Worm (Caenorhabditis elegans) whole organism, L4 larva: ENCODE results near the gene phg-1.
A peak's percentile ranks its signal among the peaks of the same experiment; 100 is the strongest.

Experiments used
- F37D6.2 ChIP-seq: sonication (generic microtip); optimal IDR thresholded peaks from 2 replicates; lab custom pipeline; 2016; ENCODE audit warnings: mild to moderate bottlenecking, missing genetic modification characterization, missing compliant biosample characterization
- T20F7.1 ChIP-seq: fragments of 200-800 bp; sonication (Bioruptor generic); optimal IDR thresholded peaks from 2 replicates; lab custom pipeline; 2018; ENCODE audit warnings: mild to moderate bottlenecking, missing genetic modification characterization, missing compliant biosample characterization
- Y48G9A.11 ChIP-seq: fragments of 200-800 bp; sonication (Bioruptor generic); IDR thresholded peaks from 2 replicates; pipeline ENCODE4 v1.3.6; 2022; ENCODE audit warnings: missing genetic modification reagents, missing genetic modification characterization, missing compliant biosample characterization
- aly-2 ChIP-seq: sonication (generic microtip); optimal IDR thresholded peaks from 2 replicates; lab custom pipeline; 2018; ENCODE audit warnings: missing biosample characterization, missing genetic modification characterization
- arid-1 ChIP-seq: fragments of 200-800 bp; sonication (Bioruptor generic); conservative IDR thresholded peaks from 2 replicates; pipeline ENCODE4 v1.3.6; 2022; ENCODE audit warnings: missing genetic modification reagents, missing genetic modification characterization, missing compliant biosample characterization
- ceh-20 ChIP-seq: fragments of 200-800 bp; sonication (Bioruptor generic); IDR thresholded peaks from 2 replicates; pipeline ENCODE4 v1.3.6; 2022; ENCODE audit warnings: missing genetic modification reagents, missing genetic modification characterization, missing compliant biosample characterization
- ceh-28 ChIP-seq: fragments of 150-350 bp; optimal IDR thresholded peaks from 2 replicates; lab custom pipeline; 2014; ENCODE audit warnings: missing biosample characterization, missing genetic modification reagents, missing genetic modification characterization
- ceh-32 ChIP-seq: sonication (generic microtip); optimal IDR thresholded peaks from 2 replicates; lab custom pipeline; 2016; ENCODE audit warnings: mild to moderate bottlenecking, missing genetic modification characterization, missing compliant biosample characterization; ENCODE audit not compliant: poor library complexity
- ceh-44 ChIP-seq: fragments of 200-800 bp; sonication (Bioruptor generic); IDR thresholded peaks from 2 replicates; pipeline ENCODE4 v1.3.6; 2022; ENCODE audit warnings: missing genetic modification reagents, missing genetic modification characterization, missing compliant biosample characterization
- ceh-62 ChIP-seq: sonication (generic microtip); optimal IDR thresholded peaks from 2 replicates; lab custom pipeline; 2017; ENCODE audit warnings: missing biosample characterization, missing genetic modification characterization
- daf-12 ChIP-seq: fragments of 150-350 bp; optimal IDR thresholded peaks from 2 replicates; lab custom pipeline; 2014; ENCODE audit warnings: missing biosample characterization, missing genetic modification reagents, missing genetic modification characterization
- daf-16 ChIP-seq, 3 experiments: sonication (generic microtip); optimal IDR thresholded peaks; 2 replicates each; lab custom pipeline; 2016 to 2017; ENCODE audit warnings: missing genetic modification characterization in 3 of 3, missing genetic modification reagents in 3 of 3, mild to moderate bottlenecking in 2 of 3, missing compliant biosample characterization in 2 of 3, missing biosample characterization in 1 of 3, moderate library complexity in 1 of 3
- daf-19 ChIP-seq: fragments of 200-800 bp; sonication (Bioruptor generic); conservative IDR thresholded peaks from 2 replicates; pipeline ENCODE4 v1.3.6; 2022; ENCODE audit warnings: missing genetic modification characterization, missing compliant biosample characterization
- dmd-6 ChIP-seq: fragments of 200-800 bp; sonication (Bioruptor generic); IDR thresholded peaks from 2 replicates; pipeline ENCODE4 v1.3.6; 2022; ENCODE audit warnings: missing genetic modification reagents, missing genetic modification characterization, missing compliant biosample characterization
- dmd-8 ChIP-seq: fragments of 200-800 bp; sonication (Bioruptor generic); IDR thresholded peaks from 2 replicates; pipeline ENCODE4 v1.3.6; 2022; ENCODE audit warnings: missing genetic modification characterization, missing compliant biosample characterization
- hlh-11 ChIP-seq: fragments of 200-800 bp; sonication (Bioruptor generic); optimal IDR thresholded peaks from 2 replicates; lab custom pipeline; 2018; ENCODE audit warnings: mild to moderate bottlenecking, missing genetic modification characterization, missing compliant biosample characterization
- hlh-30 ChIP-seq: sonication (generic microtip); optimal IDR thresholded peaks from 2 replicates; lab custom pipeline; 2017; ENCODE audit warnings: antibody characterized with exemption, mild to moderate bottlenecking, missing genetic modification characterization, missing compliant biosample characterization; ENCODE audit not compliant: insufficient read depth
- jun-1 ChIP-seq: fragments of 150-350 bp; optimal IDR thresholded peaks from 2 replicates; lab custom pipeline; 2014; ENCODE audit warnings: missing biosample characterization, missing genetic modification reagents, missing genetic modification characterization
- lim-7 ChIP-seq: fragments of 200-800 bp; sonication (Bioruptor generic); IDR thresholded peaks from 2 replicates; pipeline ENCODE4 v1.3.6; 2022; ENCODE audit warnings: missing genetic modification characterization, missing compliant biosample characterization
- lin-15B ChIP-seq: fragments of 150-350 bp; sonication (generic microtip); optimal IDR thresholded peaks from 3 replicates; lab custom pipeline; 2014; ENCODE audit warnings: missing biosample characterization, missing genetic modification characterization
- lin-29 ChIP-seq: fragments of 200-800 bp; sonication (Bioruptor generic); IDR thresholded peaks from 2 replicates; pipeline ENCODE4 v1.3.6; 2022; ENCODE audit warnings: missing genetic modification reagents, missing genetic modification characterization, missing compliant biosample characterization
- lin-38 ChIP-seq: fragments of 200-800 bp; sonication (Bioruptor generic); IDR thresholded peaks from 2 replicates; pipeline ENCODE4 v1.3.6; 2022; ENCODE audit warnings: missing genetic modification reagents, missing genetic modification characterization, missing compliant biosample characterization
- lsy-2 ChIP-seq, 2 experiments: fragments of 150-350 bp in 1 of 2; sonication (generic microtip) in 1 of 2; optimal IDR thresholded peaks; 2 replicates each; lab custom pipeline; 2014 to 2017; ENCODE audit warnings: missing biosample characterization in 2 of 2, missing genetic modification characterization in 2 of 2
- mdt-29 ChIP-seq: fragments of 200-800 bp; sonication (Bioruptor generic); IDR thresholded peaks from 2 replicates; pipeline ENCODE4 v1.3.6; 2022; ENCODE audit warnings: missing genetic modification reagents, missing genetic modification characterization, missing compliant biosample characterization
- nhr-10 ChIP-seq: fragments of 150-350 bp; optimal IDR thresholded peaks from 2 replicates; lab custom pipeline; 2014; ENCODE audit warnings: missing biosample characterization, missing genetic modification characterization
- nhr-111 ChIP-seq: fragments of 200-800 bp; sonication (Bioruptor generic); optimal IDR thresholded peaks from 2 replicates; lab custom pipeline; 2018; ENCODE audit warnings: mild to moderate bottlenecking, missing genetic modification characterization, missing compliant biosample characterization
- nhr-25 ChIP-seq: sonication (generic microtip); optimal IDR thresholded peaks from 2 replicates; lab custom pipeline; 2017; ENCODE audit warnings: missing genetic modification characterization, mild to moderate bottlenecking, missing compliant biosample characterization, antibody characterized with exemption, moderate library complexity, borderline replicate concordance; ENCODE audit not compliant: insufficient read depth
- nhr-28 ChIP-seq: fragments of 150-350 bp; optimal IDR thresholded peaks from 2 replicates; lab custom pipeline; 2014; ENCODE audit warnings: missing biosample characterization, missing genetic modification characterization
- nhr-41 ChIP-seq: fragments of 200-800 bp; sonication (Bioruptor generic); IDR thresholded peaks from 2 replicates; pipeline ENCODE4 v1.3.6; 2022; ENCODE audit warnings: missing genetic modification reagents, missing genetic modification characterization, missing compliant biosample characterization
- nhr-48 ChIP-seq: sonication (generic microtip); optimal IDR thresholded peaks from 2 replicates; lab custom pipeline; 2016; ENCODE audit warnings: mild to moderate bottlenecking, missing genetic modification characterization, missing compliant biosample characterization
- nhr-6 ChIP-seq: fragments of 150-350 bp; optimal IDR thresholded peaks from 2 replicates; lab custom pipeline; 2014; ENCODE audit warnings: missing biosample characterization, missing genetic modification characterization
- pqm-1 ChIP-seq: sonication (generic microtip); optimal IDR thresholded peaks from 2 replicates; lab custom pipeline; 2017; ENCODE audit warnings: missing biosample characterization, missing genetic modification characterization
- skn-1 ChIP-seq: fragments of 150-350 bp; optimal IDR thresholded peaks from 2 replicates; lab custom pipeline; 2014; ENCODE audit warnings: missing biosample characterization, missing genetic modification characterization
- snpc-1.2 ChIP-seq: fragments of 200-800 bp; sonication (Bioruptor generic); IDR thresholded peaks from 2 replicates; pipeline ENCODE4 v1.3.6; 2022; ENCODE audit warnings: missing genetic modification reagents, missing genetic modification characterization, missing compliant biosample characterization
- tra-1 ChIP-seq: fragments of 200-800 bp; sonication (Bioruptor generic); IDR thresholded peaks from 2 replicates; pipeline ENCODE4 v1.3.6; 2022; ENCODE audit warnings: missing genetic modification reagents, missing genetic modification characterization, missing compliant biosample characterization
- unc-62 ChIP-seq, 3 experiments: fragments of 150-350 bp in 1 of 3; sonication (generic microtip); optimal IDR thresholded peaks in 2 of 3; peaks in 1 of 3; 1 replicate in 1 of 3; 2 replicates in 2 of 3; lab custom pipeline; 2014 to 2017; ENCODE audit warnings: missing biosample characterization in 3 of 3, missing genetic modification characterization in 3 of 3, missing genetic modification reagents in 3 of 3, missing genotype in 1 of 3
- vab-7 ChIP-seq: fragments of 200-800 bp; sonication (Bioruptor generic); IDR thresholded peaks from 2 replicates; pipeline ENCODE4 v1.3.6; 2022; ENCODE audit warnings: missing genetic modification reagents, missing genetic modification characterization, missing compliant biosample characterization
- zag-1 ChIP-seq: fragments of 150-350 bp; optimal IDR thresholded peaks from 2 replicates; lab custom pipeline; 2014; ENCODE audit warnings: missing biosample characterization, missing genetic modification characterization
- zip-11 ChIP-seq: fragments of 200-800 bp; sonication (Bioruptor generic); IDR thresholded peaks from 2 replicates; pipeline ENCODE4 v1.3.6; 2022; ENCODE audit warnings: missing genetic modification characterization, missing compliant biosample characterization
- ztf-7 ChIP-seq: fragments of 150-350 bp; optimal IDR thresholded peaks from 2 replicates; lab custom pipeline; 2014; ENCODE audit warnings: missing biosample characterization, missing genetic modification characterization

Gene phg-1

DNA sequence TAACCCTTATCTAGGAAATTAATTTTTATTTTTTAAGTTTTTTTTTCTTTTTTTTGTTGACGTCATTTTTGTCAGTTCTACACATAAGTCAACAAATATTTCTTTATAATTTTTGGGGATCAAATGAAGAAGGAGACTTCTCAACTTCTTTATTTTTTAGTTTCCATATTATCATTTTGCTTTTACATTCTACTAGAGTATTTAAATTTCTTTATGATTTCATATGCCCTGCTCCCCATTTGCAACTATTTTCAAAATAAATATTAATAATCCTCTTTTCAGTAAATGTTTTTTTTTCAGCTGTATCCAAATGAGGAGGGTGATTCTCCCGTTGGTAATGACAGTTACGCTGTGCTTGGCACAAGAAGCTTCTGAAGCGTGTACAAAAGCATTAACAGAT, at the start of gene phg-1:
Gene phg-1, plus strand, starts transcription at position 301 of the 400 bp plus-strand sequence.
- no peak for TF ChIP-seq tra-1 (GFP tag; lab: Robert Waterston, UW)
- no peak for TF ChIP-seq ceh-32 (tag; lab: Kevin White, UChicago)
- no peak for TF ChIP-seq lsy-2 (tag; optimal IDR thresholded peaks at IDR 0.05; lab: Kevin White, UChicago)
- no peak for TF ChIP-seq Y48G9A.11
- TF ChIP-seq ceh-20 (GFP tag; lab: Robert Waterston, UW): no peak
- TF ChIP-seq T20F7.1 (GFP tag; lab: Kevin White, UChicago): no peak
- TF ChIP-seq lin-15B: no peak
- TF ChIP-seq daf-16 (GFP tag; optimal IDR thresholded peaks at IDR 0.05; lab: Kevin White, UChicago): no peak
- no peak for TF ChIP-seq daf-16 (tag; optimal IDR thresholded peaks at IDR 0.05; lab: Kevin White, UChicago)
- no peak for TF ChIP-seq daf-19 (GFP tag; lab: Robert Waterston, UW)
- TF ChIP-seq lin-38 (GFP tag; lab: Robert Waterston, UW): no peak
- TF ChIP-seq ztf-7 (tag; lab: Kevin White, UChicago): no peak
- TF ChIP-seq nhr-25 (tag; lab: Kevin White, UChicago): no peak
- no peak for TF ChIP-seq nhr-111 (GFP tag; lab: Kevin White, UChicago)
- TF ChIP-seq lim-7 (GFP tag; lab: Robert Waterston, UW): no peak
- TF ChIP-seq dmd-6 (GFP tag; lab: Robert Waterston, UW): no peak

DNA sequence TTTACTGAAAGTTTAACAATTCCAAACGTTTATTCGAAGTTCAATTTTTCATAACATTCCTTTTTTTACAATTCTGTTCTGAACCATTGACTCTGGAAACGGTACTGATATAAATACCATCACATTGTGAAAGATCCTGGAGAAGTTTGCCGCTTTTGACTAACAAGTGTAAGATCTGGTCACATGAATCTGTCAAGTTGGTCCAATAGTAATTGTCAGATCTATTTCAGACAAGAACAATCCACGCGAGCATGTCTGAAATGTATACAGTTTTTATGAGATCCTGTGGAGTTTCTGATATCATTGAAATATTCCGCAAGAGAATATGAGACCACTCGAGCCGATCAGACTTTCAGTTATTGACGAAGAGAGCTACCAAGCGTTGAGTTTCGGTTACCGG, 44.3 kb upstream of the phg-1 start:
- TF ChIP-seq nhr-48 (tag; lab: Kevin White, UChicago) (no peak), lin-29 (GFP tag; lab: Robert Waterston, UW) (no peak), F37D6.2 (no peak), lin-38 (GFP tag; lab: Robert Waterston, UW) (no peak), unc-62 (GFP tag; optimal IDR thresholded peaks at IDR 0.05 in 1 of 2; lab: Kevin White, UChicago) (peak in 1 of 2 experiments; percentile 94), unc-62 (tag; optimal IDR thresholded peaks at IDR 0.05; lab: Kevin White, UChicago) (no peak)

DNA sequence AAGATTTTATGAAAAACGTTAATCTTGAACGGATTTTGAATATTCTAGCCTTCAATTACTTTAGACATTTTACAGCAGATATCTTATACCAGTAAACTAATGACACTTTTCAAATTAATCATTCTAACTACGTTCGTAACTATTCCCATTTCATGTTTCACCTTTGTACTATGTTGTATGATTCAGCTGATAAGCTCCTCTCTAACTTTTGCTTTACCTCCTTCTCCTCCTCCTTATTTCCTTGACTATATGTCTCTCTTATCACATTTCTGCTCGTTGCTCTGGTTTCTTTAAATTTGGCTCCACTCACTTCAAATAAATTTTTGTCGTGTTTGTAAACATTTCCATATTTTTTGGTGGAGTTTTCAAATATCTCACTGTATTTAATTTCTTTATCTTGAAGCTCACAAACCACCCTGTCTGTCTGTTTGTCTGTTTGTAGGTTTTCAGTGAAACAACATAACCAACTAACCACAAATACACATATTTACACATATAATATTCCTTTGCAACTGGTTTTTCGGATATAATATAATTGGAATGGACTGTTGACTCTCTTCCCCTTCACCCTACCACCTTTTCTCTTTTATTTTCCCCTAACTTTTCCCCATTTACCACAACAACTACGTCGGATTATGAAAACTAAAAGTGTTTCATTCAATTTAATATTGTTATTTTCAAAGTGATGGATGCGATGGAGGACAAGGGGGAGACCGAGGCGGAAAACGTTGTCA, 43.1 kb upstream of the phg-1 start, which contains the start of gene lact-2:
Gene lact-2, plus strand, starts transcription at position 684 of the 734 bp plus-strand sequence.
- TF ChIP-seq daf-16 (GFP tag; optimal IDR thresholded peaks at IDR 0.05; lab: Kevin White, UChicago): no peak
- TF ChIP-seq daf-16 (tag; optimal IDR thresholded peaks at IDR 0.05; lab: Kevin White, UChicago): peak; percentile 55
- peak; percentile 89 for TF ChIP-seq pqm-1
- TF ChIP-seq snpc-1.2 (GFP tag; lab: Robert Waterston, UW): no peak
- TF ChIP-seq hlh-11 (tag; lab: Kevin White, UChicago): peak; percentile 44
- peak; percentile 66 for TF ChIP-seq nhr-28 (tag; lab: Kevin White, UChicago)
- TF ChIP-seq nhr-111 (GFP tag; lab: Kevin White, UChicago): no peak
- peak in 1 of 2 experiments; percentile 55 for TF ChIP-seq unc-62 (GFP tag; optimal IDR thresholded peaks at IDR 0.05 in 1 of 2; lab: Kevin White, UChicago)
- no peak for TF ChIP-seq unc-62 (tag; optimal IDR thresholded peaks at IDR 0.05; lab: Kevin White, UChicago)

DNA sequence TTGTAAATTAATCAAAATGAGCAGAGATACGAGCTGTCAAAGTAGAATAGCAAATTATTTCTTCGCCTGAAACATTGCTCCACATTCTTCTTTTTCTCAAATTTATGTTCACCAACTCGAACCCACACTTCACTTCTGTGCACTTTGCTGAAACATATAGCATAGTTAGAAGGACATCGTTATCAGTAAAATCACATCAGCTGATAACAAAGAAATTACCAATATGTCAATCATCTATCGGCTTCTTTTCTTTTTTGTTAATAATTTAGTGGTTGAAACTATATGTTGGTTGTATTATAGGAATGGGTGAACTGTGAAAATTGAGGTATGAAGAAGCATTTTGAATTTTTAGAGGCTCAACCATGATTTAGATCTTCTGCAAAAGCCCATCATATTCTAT, 42.2 kb upstream of the phg-1 start:
- TF ChIP-seq zip-11 (GFP tag; lab: Robert Waterston, UW): no peak
- no peak for TF ChIP-seq zag-1 (tag; lab: Kevin White, UChicago)
- TF ChIP-seq nhr-28 (tag; lab: Kevin White, UChicago): peak; percentile 86
- no peak for TF ChIP-seq nhr-41 (GFP tag; lab: Robert Waterston, UW)
- no peak for TF ChIP-seq daf-12 (tag; lab: Kevin White, UChicago)
- TF ChIP-seq ceh-62 (tag; lab: Kevin White, UChicago): no peak
- TF ChIP-seq unc-62 (GFP tag; optimal IDR thresholded peaks at IDR 0.05 in 1 of 2; lab: Kevin White, UChicago): peak in 1 of 2 experiments; percentile 51
- no peak for TF ChIP-seq unc-62 (tag; optimal IDR thresholded peaks at IDR 0.05; lab: Kevin White, UChicago)
- no peak for TF ChIP-seq daf-16 (GFP tag; optimal IDR thresholded peaks at IDR 0.05; lab: Kevin White, UChicago)
- TF ChIP-seq daf-16 (tag; optimal IDR thresholded peaks at IDR 0.05; lab: Kevin White, UChicago): peak; percentile 55
- TF ChIP-seq jun-1 (tag; lab: Kevin White, UChicago): no peak
- no peak for TF ChIP-seq vab-7 (GFP tag; lab: Robert Waterston, UW)
- TF ChIP-seq nhr-111 (GFP tag; lab: Kevin White, UChicago): no peak
- TF ChIP-seq tra-1 (GFP tag; lab: Robert Waterston, UW): no peak
- no peak for TF ChIP-seq aly-2 (tag; lab: Kevin White, UChicago)
- no peak for TF ChIP-seq ceh-28
- peak; percentile 52 for TF ChIP-seq hlh-11 (tag; lab: Kevin White, UChicago)
- no peak for TF ChIP-seq hlh-30 (tag; lab: Kevin White, UChicago)
- no peak for TF ChIP-seq arid-1 (GFP tag; lab: Robert Waterston, UW)
- TF ChIP-seq nhr-10 (tag; lab: Kevin White, UChicago): no peak
- TF ChIP-seq daf-19 (GFP tag; lab: Robert Waterston, UW): no peak
- no peak for TF ChIP-seq skn-1
- no peak for TF ChIP-seq mdt-29
- no peak for TF ChIP-seq F37D6.2
- no peak for TF ChIP-seq lsy-2 (tag; optimal IDR thresholded peaks at IDR 0.05; lab: Kevin White, UChicago)
- TF ChIP-seq nhr-6 (tag; lab: Kevin White, UChicago): no peak
- no peak for TF ChIP-seq dmd-8 (GFP tag; lab: Robert Waterston, UW)
- TF ChIP-seq ceh-44: no peak
- TF ChIP-seq dmd-6 (GFP tag; lab: Robert Waterston, UW): peak; percentile 62
